Fruit fly (Drosophila melanogaster) whole organism, prepupa: ENCODE results near the gene CG14662.

Experiments
- Blimp-1 ChIP-seq: fragments of 200-800 bp; sonication (Bioruptor generic); optimal IDR thresholded peaks from 3 replicates; lab custom pipeline; 2017; ENCODE audit warnings: missing biosample characterization, missing genetic modification characterization, mild to moderate bottlenecking, moderate library complexity, missing genetic modification reagents
- CG10631 ChIP-seq: fragments of 200-800 bp; sonication (Bioruptor generic); optimal IDR thresholded peaks from 2 replicates; lab custom pipeline; 2016; ENCODE audit warnings: missing biosample characterization, missing genetic modification characterization
- CG10669 ChIP-seq: fragments of 200-800 bp; sonication (Bioruptor generic); optimal IDR thresholded peaks from 3 replicates; lab custom pipeline; 2018; ENCODE audit warnings: missing biosample characterization, mild to moderate bottlenecking, missing genetic modification characterization, moderate library complexity
- CG11294 ChIP-seq: fragments of 200-800 bp; sonication (Bioruptor generic); IDR thresholded peaks from 2 replicates; pipeline ENCODE4 v1.3.6; 2022; ENCODE audit warnings: missing biosample characterization, missing genetic modification characterization
- CG1621 ChIP-seq: fragments of 200-800 bp; sonication (Bioruptor generic); optimal IDR thresholded peaks from 3 replicates; lab custom pipeline; 2018; ENCODE audit warnings: missing biosample characterization, mild to moderate bottlenecking, missing genetic modification characterization
- CG16779 ChIP-seq: fragments of 200-800 bp; sonication (Bioruptor generic); optimal IDR thresholded peaks from 3 replicates; lab custom pipeline; 2017; ENCODE audit warnings: missing biosample characterization, mild to moderate bottlenecking, missing genetic modification characterization
- CG3032 ChIP-seq: fragments of 200-800 bp; optimal IDR thresholded peaks from 2 replicates; lab custom pipeline; 2019; ENCODE audit warnings: missing biosample characterization, mild to moderate bottlenecking, missing genetic modification characterization, moderate library complexity
- CG31627 ChIP-seq: fragments of 200-800 bp; sonication (Bioruptor generic); optimal IDR thresholded peaks from 3 replicates; lab custom pipeline; 2016; ENCODE audit warnings: missing biosample characterization, missing genetic modification characterization
- CG32006 ChIP-seq: fragments of 200-800 bp; sonication (Bioruptor generic); optimal IDR thresholded peaks from 3 replicates; lab custom pipeline; 2017; ENCODE audit warnings: missing biosample characterization, mild to moderate bottlenecking, missing genetic modification characterization
- CG34406 ChIP-seq: fragments of 200-800 bp; sonication (Bioruptor generic); optimal IDR thresholded peaks from 3 replicates; lab custom pipeline; 2016; ENCODE audit warnings: missing biosample characterization, missing genetic modification characterization
- CG4318 ChIP-seq: fragments of 200-800 bp; sonication (Bioruptor generic); optimal IDR thresholded peaks from 3 replicates; lab custom pipeline; 2017; ENCODE audit warnings: missing biosample characterization, mild to moderate bottlenecking, missing genetic modification characterization
- CG6163 ChIP-seq: fragments of 200-800 bp; sonication (Bioruptor generic); IDR thresholded peaks from 3 replicates; pipeline ENCODE4 v1.3.6; 2022; ENCODE audit warnings: missing biosample characterization, missing genetic modification characterization
- CG6276 ChIP-seq: fragments of 200-800 bp; sonication (Bioruptor generic); optimal IDR thresholded peaks from 2 replicates; lab custom pipeline; 2017; ENCODE audit warnings: missing biosample characterization, mild to moderate bottlenecking, missing genetic modification characterization
- CG6792 ChIP-seq: fragments of 200-800 bp; sonication (Bioruptor generic); optimal IDR thresholded peaks from 3 replicates; lab custom pipeline; 2016; ENCODE audit warnings: missing biosample characterization, missing genetic modification characterization
- CG6854 ChIP-seq: fragments of 200-800 bp; sonication (Bioruptor generic); optimal IDR thresholded peaks from 2 replicates; lab custom pipeline; 2017; ENCODE audit warnings: missing biosample characterization, mild to moderate bottlenecking, missing genetic modification characterization
- CG7368 ChIP-seq: fragments of 200-800 bp; sonication (Bioruptor generic); optimal IDR thresholded peaks from 3 replicates; lab custom pipeline; 2016; ENCODE audit warnings: missing biosample characterization, missing genetic modification characterization
- CG8119 ChIP-seq: fragments of 200-800 bp; sonication (Bioruptor generic); IDR thresholded peaks from 3 replicates; pipeline ENCODE4 v1.3.6; 2022; ENCODE audit warnings: missing biosample characterization, missing genetic modification characterization
- CG8319 ChIP-seq: fragments of 200-800 bp; sonication (Bioruptor generic); optimal IDR thresholded peaks from 3 replicates; lab custom pipeline; 2016; ENCODE audit warnings: missing biosample characterization, missing genetic modification characterization
- CG9139 ChIP-seq: fragments of 200-800 bp; sonication (Bioruptor generic); optimal IDR thresholded peaks from 3 replicates; lab custom pipeline; 2017; ENCODE audit warnings: missing biosample characterization, mild to moderate bottlenecking, missing genetic modification characterization
- Eip75B ChIP-seq: fragments of 200-800 bp; sonication (Bioruptor generic); optimal IDR thresholded peaks from 3 replicates; lab custom pipeline; 2016; ENCODE audit warnings: missing biosample characterization, missing genetic modification characterization
- Eip78C ChIP-seq: fragments of 200-800 bp; sonication (Bioruptor generic); peaks from one replicate; lab custom pipeline; 2016; ENCODE audit warnings: missing biosample characterization, missing genetic modification characterization
- Eip93F ChIP-seq: fragments of 200-800 bp; sonication (Bioruptor generic); optimal IDR thresholded peaks from 2 replicates; lab custom pipeline; 2016; ENCODE audit warnings: missing biosample characterization, mild to moderate bottlenecking, missing genetic modification characterization
- Ets21C ChIP-seq: fragments of 200-800 bp; sonication (Bioruptor generic); optimal IDR thresholded peaks from 3 replicates; lab custom pipeline; 2016; ENCODE audit warnings: missing biosample characterization, missing genetic modification characterization
- Ets96B ChIP-seq: fragments of 200-800 bp; optimal IDR thresholded peaks from 2 replicates; lab custom pipeline; 2019; ENCODE audit warnings: missing biosample characterization, mild to moderate bottlenecking, missing genetic modification characterization, moderate library complexity
- Gug ChIP-seq: fragments of 200-800 bp; sonication (Bioruptor generic); IDR thresholded peaks from 2 replicates; pipeline ENCODE4 v1.3.6; 2022; ENCODE audit warnings: missing biosample characterization, missing genetic modification characterization
- Hr38 ChIP-seq: sonication (Bioruptor generic); optimal IDR thresholded peaks from 2 replicates; lab custom pipeline; 2016; ENCODE audit warnings: missing biosample characterization, missing genetic modification characterization
- Hr39 ChIP-seq: fragments of 200-800 bp; sonication (Bioruptor generic); optimal IDR thresholded peaks from 2 replicates; lab custom pipeline; 2016; ENCODE audit warnings: missing biosample characterization, missing genetic modification characterization
- Hr4 ChIP-seq: fragments of 200-800 bp; sonication (Bioruptor generic); optimal IDR thresholded peaks from 3 replicates; lab custom pipeline; 2016; ENCODE audit warnings: missing biosample characterization, missing genetic modification characterization
- Met ChIP-seq: fragments of 200-800 bp; sonication (Bioruptor generic); optimal IDR thresholded peaks from 3 replicates; lab custom pipeline; 2016; ENCODE audit warnings: missing biosample characterization, missing genetic modification characterization
- OdsH ChIP-seq: fragments of 200-800 bp; sonication (Bioruptor generic); optimal IDR thresholded peaks from 3 replicates; lab custom pipeline; 2016; ENCODE audit warnings: missing biosample characterization, missing genetic modification characterization
- Smox ChIP-seq: fragments of 200-800 bp; sonication (Bioruptor generic); optimal IDR thresholded peaks from 3 replicates; lab custom pipeline; 2016; ENCODE audit warnings: missing biosample characterization, missing genetic modification characterization
- Sox15 ChIP-seq: fragments of 200-800 bp; sonication (Bioruptor generic); optimal IDR thresholded peaks from 3 replicates; lab custom pipeline; 2016; ENCODE audit warnings: missing biosample characterization, missing genetic modification characterization
- achi ChIP-seq: fragments of 200-800 bp; sonication (Bioruptor generic); optimal IDR thresholded peaks from 3 replicates; lab custom pipeline; 2016; ENCODE audit warnings: missing biosample characterization, missing genetic modification characterization
- acj6 ChIP-seq: fragments of 200-800 bp; sonication (Bioruptor generic); optimal IDR thresholded peaks from 3 replicates; lab custom pipeline; 2016; ENCODE audit warnings: missing biosample characterization, missing genetic modification characterization
- cyc ChIP-seq: fragments of 200-800 bp; sonication (Bioruptor generic); optimal IDR thresholded peaks from 3 replicates; lab custom pipeline; 2016; ENCODE audit warnings: missing biosample characterization, missing genetic modification characterization
- dac ChIP-seq: fragments of 200-800 bp; sonication (Bioruptor generic); optimal IDR thresholded peaks from 2 replicates; lab custom pipeline; 2017; ENCODE audit warnings: missing biosample characterization, mild to moderate bottlenecking, missing genetic modification characterization
- dsx ChIP-seq: fragments of 200-800 bp; optimal IDR thresholded peaks from 3 replicates; lab custom pipeline; 2019; ENCODE audit warnings: missing biosample characterization, mild to moderate bottlenecking, missing genetic modification characterization, moderate library complexity; ENCODE audit not compliant: poor library complexity, severe bottlenecking
- eg ChIP-seq: fragments of 200-800 bp; sonication (Bioruptor generic); IDR thresholded peaks from 3 replicates; pipeline ENCODE4 v1.3.6; 2022; ENCODE audit warnings: missing biosample characterization, missing genetic modification characterization
- fd59A ChIP-seq: fragments of 200-800 bp; sonication (Bioruptor generic); optimal IDR thresholded peaks from 2 replicates; lab custom pipeline; 2017; ENCODE audit warnings: missing biosample characterization, mild to moderate bottlenecking, missing genetic modification characterization, missing genetic modification reagents
- fd85E ChIP-seq: fragments of 200-800 bp; sonication (Bioruptor generic); optimal IDR thresholded peaks from 3 replicates; lab custom pipeline; 2016; ENCODE audit warnings: missing biosample characterization, missing genetic modification characterization
- fkh ChIP-seq: fragments of 200-800 bp; sonication (Bioruptor generic); optimal IDR thresholded peaks from 3 replicates; lab custom pipeline; 2017; ENCODE audit warnings: missing biosample characterization, mild to moderate bottlenecking, missing genetic modification characterization, moderate library complexity
- lz ChIP-seq: fragments of 200-800 bp; sonication (Bioruptor generic); optimal IDR thresholded peaks from 3 replicates; lab custom pipeline; 2016; ENCODE audit warnings: missing biosample characterization, missing genetic modification characterization
- pdm3 ChIP-seq: fragments of 200-800 bp; sonication (Bioruptor generic); optimal IDR thresholded peaks from 3 replicates; lab custom pipeline; 2016; ENCODE audit warnings: missing biosample characterization, missing genetic modification characterization
- salr ChIP-seq, 2 experiments: fragments of 200-800 bp; sonication (Bioruptor generic); optimal IDR thresholded peaks; 3 replicates each; lab custom pipeline; 2016 to 2018; ENCODE audit warnings: missing biosample characterization in 2 of 2, missing genetic modification characterization in 2 of 2, mild to moderate bottlenecking in 1 of 2
- spab ChIP-seq: fragments of 200-800 bp; sonication (Bioruptor generic); optimal IDR thresholded peaks from 2 replicates; lab custom pipeline; 2017; ENCODE audit warnings: missing biosample characterization, mild to moderate bottlenecking, missing genetic modification characterization, missing genetic modification reagents
- ss ChIP-seq, 2 experiments: fragments of 200-800 bp; sonication (Bioruptor generic); optimal IDR thresholded peaks; 2 replicates in 1 of 2; 3 replicates in 1 of 2; lab custom pipeline; 2017 to 2018; ENCODE audit warnings: mild to moderate bottlenecking in 2 of 2, missing biosample characterization in 2 of 2, missing genetic modification characterization in 2 of 2, moderate library complexity in 1 of 2
- svp ChIP-seq: fragments of 200-800 bp; sonication (Bioruptor generic); peaks from one replicate; lab custom pipeline; 2016; ENCODE audit warnings: missing biosample characterization, missing genetic modification characterization
- topi ChIP-seq: fragments of 200-800 bp; sonication (Bioruptor generic); optimal IDR thresholded peaks from 3 replicates; lab custom pipeline; 2016; ENCODE audit warnings: missing biosample characterization, missing genetic modification characterization

The CG14662 gene

dm6 chr3R:5028053-5028729 is 44.2 kb upstream of the CG14662 start:
- TF ChIP-seq fd85E (GFP tag; lab: Kevin White, UChicago) (no peak), salr (GFP tag; optimal IDR thresholded peaks at IDR 0.05; lab: Kevin White, UChicago) (no peak), ss (GFP tag; optimal IDR thresholded peaks at IDR 0.05; lab: Kevin White, UChicago) (peak in 1 of 2 experiments; percentile 30), topi (no peak), CG1621 (tag; lab: Kevin White, UChicago) (peak; percentile 83), CG16779 (tag; lab: Kevin White, UChicago) (no peak), Met (GFP tag; lab: Kevin White, UChicago) (peak; percentile 26), eg (GFP tag; lab: Robert Waterston, UW) (no peak), cyc (GFP tag; lab: Kevin White, UChicago) (no peak), CG8319 (GFP tag; lab: Kevin White, UChicago) (no peak), Ets96B (tag; lab: Kevin White, UChicago) (no peak), Eip93F (no peak), CG6792 (no peak), CG34406 (GFP tag; lab: Kevin White, UChicago) (no peak), CG31627 (no peak), OdsH (GFP tag; lab: Kevin White, UChicago) (no peak), CG8119 (GFP tag; lab: Robert Waterston, UW) (no peak), fd59A (GFP tag; lab: Kevin White, UChicago) (no peak), fkh (GFP tag; lab: Kevin White, UChicago) (no peak), Smox (no peak), CG6163 (GFP tag; lab: Robert Waterston, UW) (0 out of 3 replicates have a peak, but pooled peaks have one; percentile 45), CG9139 (GFP tag; lab: Kevin White, UChicago) (no peak), CG32006 (GFP tag; lab: Kevin White, UChicago) (no peak), CG6854 (peak; percentile 42), Hr4 (no peak), Blimp-1 (peak; percentile 84), CG7368 (GFP tag; lab: Kevin White, UChicago) (no peak), CG10631 (no peak), CG4318 (GFP tag; lab: Kevin White, UChicago) (no peak), pdm3 (GFP tag; lab: Kevin White, UChicago) (no peak), Ets21C (GFP tag; lab: Kevin White, UChicago) (no peak), CG3032 (tag; lab: Kevin White, UChicago) (no peak), dsx (GFP tag; lab: Kevin White, UChicago) (peak; percentile 53), CG10669 (GFP tag; lab: Kevin White, UChicago) (no peak), Hr38 (GFP tag; lab: Kevin White, UChicago) (no peak), achi (GFP tag; lab: Kevin White, UChicago) (no peak), svp (GFP tag; lab: Kevin White, UChicago) (peak; percentile 32), Sox15 (GFP tag; lab: Kevin White, UChicago) (no peak), acj6 (GFP tag; lab: Kevin White, UChicago) (no peak), Gug (GFP tag; lab: Robert Waterston, UW) (0 out of 2 replicates have a peak, but pooled peaks have one; percentile 18), CG6276 (GFP tag; lab: Kevin White, UChicago) (peak; percentile 56), Eip78C (peak; percentile 10), spab (no peak), Hr39 (GFP tag; lab: Kevin White, UChicago) (no peak), Eip75B (GFP tag; lab: Kevin White, UChicago) (no peak), CG11294 (GFP tag; lab: Robert Waterston, UW) (no peak), dac (no peak), lz (GFP tag; lab: Kevin White, UChicago) (no peak)
